Fruit fly (Drosophila melanogaster): ENCODE measurements around the gene CG15914.

- no peak for TF ChIP-seq CG8478 (optimal IDR thresholded peaks at IDR 0.05)
- TF ChIP-seq CTCF (optimal IDR thresholded peaks at IDR 0.05), result no peak
Observed at dm6 chrX:15835393-15835792, 17.8 kb upstream of the CG15914 start, which contains the start of gene Chc.

Data from S2 (cell line).